Worm (Caenorhabditis elegans) whole organism, L3 larva: ENCODE results near the gene W06G6.2.

Source experiments
- ZK546.5 ChIP-seq: sonication (generic microtip); optimal IDR thresholded peaks from 2 replicates; lab custom pipeline; 2017; ENCODE audit warnings: missing biosample characterization, missing genetic modification characterization
- ceh-16 ChIP-seq: sonication (generic microtip); optimal IDR thresholded peaks from 2 replicates; lab custom pipeline; 2017; ENCODE audit warnings: missing biosample characterization, missing genetic modification characterization
- ceh-28 ChIP-seq: fragments of 150-350 bp; optimal IDR thresholded peaks from 2 replicates; lab custom pipeline; 2014; ENCODE audit warnings: missing biosample characterization, missing genetic modification reagents, missing genetic modification characterization
- ceh-82 ChIP-seq: fragments of 150-350 bp; optimal IDR thresholded peaks from 2 replicates; lab custom pipeline; 2014; ENCODE audit warnings: missing biosample characterization, missing genetic modification characterization
- ceh-9 ChIP-seq: sonication (generic microtip); optimal IDR thresholded peaks from 2 replicates; lab custom pipeline; 2018; ENCODE audit warnings: missing biosample characterization, missing genetic modification characterization
- daf-12 ChIP-seq: fragments of 150-350 bp; optimal IDR thresholded peaks from 2 replicates; lab custom pipeline; 2014; ENCODE audit warnings: missing biosample characterization, missing genetic modification reagents, missing genetic modification characterization
- elt-1 ChIP-seq: fragments of 150-350 bp; optimal IDR thresholded peaks from 2 replicates; lab custom pipeline; 2014; ENCODE audit warnings: missing biosample characterization, missing genetic modification characterization
- elt-2 ChIP-seq: sonication (generic microtip); optimal IDR thresholded peaks from 2 replicates; lab custom pipeline; 2016; ENCODE audit warnings: missing genetic modification reagents, mild to moderate bottlenecking, missing genetic modification characterization, missing compliant biosample characterization
- elt-3 ChIP-seq, 3 experiments: fragments of 150-350 bp in 1 of 3; sonication (generic microtip) in 2 of 3; optimal IDR thresholded peaks; 2 replicates in 2 of 3; 4 replicates in 1 of 3; lab custom pipeline; 2014 to 2017; ENCODE audit warnings: missing biosample characterization in 3 of 3, missing genetic modification characterization in 3 of 3
- eor-1 ChIP-seq, 2 experiments: fragments of 150-350 bp; optimal IDR thresholded peaks; 2 replicates each; lab custom pipeline; 2014 to 2018; ENCODE audit warnings: missing biosample characterization in 2 of 2, missing genetic modification characterization in 2 of 2
- fkh-10 ChIP-seq: sonication (generic microtip); optimal IDR thresholded peaks from 2 replicates; lab custom pipeline; 2017; ENCODE audit warnings: missing biosample characterization, missing genetic modification reagents, missing genetic modification characterization
- fkh-2 ChIP-seq: fragments of 150-350 bp; optimal IDR thresholded peaks from 2 replicates; lab custom pipeline; 2014; ENCODE audit warnings: missing biosample characterization, missing genetic modification reagents, missing genetic modification characterization
- fos-1 ChIP-seq: fragments of 150-350 bp; optimal IDR thresholded peaks from 2 replicates; lab custom pipeline; 2014; ENCODE audit warnings: missing biosample characterization, missing genetic modification characterization
- jun-1 ChIP-seq: fragments of 150-350 bp; optimal IDR thresholded peaks from 2 replicates; lab custom pipeline; 2014; ENCODE audit warnings: missing biosample characterization, missing genetic modification reagents, missing genetic modification characterization
- lin-39 ChIP-seq: fragments of 150-350 bp; optimal IDR thresholded peaks from 2 replicates; lab custom pipeline; 2018; ENCODE audit warnings: missing biosample characterization, missing genetic modification reagents, missing genetic modification characterization
- lsy-12 ChIP-seq: sonication (generic microtip); optimal IDR thresholded peaks from 2 replicates; lab custom pipeline; 2016; ENCODE audit warnings: mild to moderate bottlenecking, missing genetic modification characterization, missing compliant biosample characterization
- mml-1 ChIP-seq: fragments of 150-350 bp; sonication (generic microtip); optimal IDR thresholded peaks from 3 replicates; lab custom pipeline; 2014; ENCODE audit warnings: missing biosample characterization, missing genetic modification characterization
- nfya-1 ChIP-seq: sonication (generic microtip); optimal IDR thresholded peaks from 2 replicates; lab custom pipeline; 2017; ENCODE audit warnings: missing genetic modification characterization, mild to moderate bottlenecking, missing compliant biosample characterization, antibody characterized with exemption, moderate library complexity; ENCODE audit not compliant: insufficient read depth
- nhr-11 ChIP-seq: fragments of 150-350 bp; optimal IDR thresholded peaks from 2 replicates; lab custom pipeline; 2014; ENCODE audit warnings: missing biosample characterization, missing genetic modification characterization
- nhr-12 ChIP-seq: fragments of 150-350 bp; optimal IDR thresholded peaks from 2 replicates; lab custom pipeline; 2014; ENCODE audit warnings: missing biosample characterization, missing genetic modification characterization
- nhr-25 ChIP-seq: sonication (generic microtip); optimal IDR thresholded peaks from 2 replicates; lab custom pipeline; 2017; ENCODE audit warnings: missing biosample characterization, missing genetic modification characterization
- nhr-77 ChIP-seq: fragments of 150-350 bp; optimal IDR thresholded peaks from 2 replicates; lab custom pipeline; 2014; ENCODE audit warnings: missing biosample characterization, missing genetic modification characterization
- pha-4 ChIP-seq: fragments of 150-350 bp; optimal IDR thresholded peaks from 2 replicates; lab custom pipeline; 2014; ENCODE audit warnings: missing biosample characterization, missing genetic modification reagents, missing genetic modification characterization
- pqm-1 ChIP-seq: fragments of 150-350 bp; optimal IDR thresholded peaks from 2 replicates; lab custom pipeline; 2017; ENCODE audit warnings: missing biosample characterization, missing genetic modification characterization, inconsistent platforms
- sea-2 ChIP-seq: fragments of 150-350 bp; sonication (generic microtip); optimal IDR thresholded peaks from 4 replicates; lab custom pipeline; 2014; ENCODE audit warnings: missing biosample characterization, missing genetic modification reagents, missing genetic modification characterization
- snpc-4 ChIP-seq: fragments of 150-350 bp; optimal IDR thresholded peaks from 2 replicates; lab custom pipeline; 2014; ENCODE audit warnings: missing biosample characterization, missing genetic modification characterization
- tbx-2 ChIP-seq: sonication (generic microtip); optimal IDR thresholded peaks from 2 replicates; lab custom pipeline; 2016; ENCODE audit warnings: mild to moderate bottlenecking, missing genetic modification characterization, missing compliant biosample characterization
- unc-39 ChIP-seq: sonication (generic microtip); optimal IDR thresholded peaks from 4 replicates; lab custom pipeline; 2017; ENCODE audit warnings: missing biosample characterization, missing genetic modification characterization
- unc-62 ChIP-seq: fragments of 150-350 bp; sonication (generic microtip); optimal IDR thresholded peaks from 4 replicates; lab custom pipeline; 2014; ENCODE audit warnings: missing biosample characterization, missing genetic modification reagents, missing genetic modification characterization
- zag-1 ChIP-seq: fragments of 150-350 bp; optimal IDR thresholded peaks from 2 replicates; lab custom pipeline; 2014; ENCODE audit warnings: missing biosample characterization, missing genetic modification characterization
- ztf-11 ChIP-seq: fragments of 150-350 bp; optimal IDR thresholded peaks from 2 replicates; lab custom pipeline; 2014; ENCODE audit warnings: missing biosample characterization, missing genetic modification characterization
- ztf-4 ChIP-seq: fragments of 150-350 bp; optimal IDR thresholded peaks from 2 replicates; lab custom pipeline; 2014; ENCODE audit warnings: missing biosample characterization, missing genetic modification characterization

Gene W06G6.2

DNA sequence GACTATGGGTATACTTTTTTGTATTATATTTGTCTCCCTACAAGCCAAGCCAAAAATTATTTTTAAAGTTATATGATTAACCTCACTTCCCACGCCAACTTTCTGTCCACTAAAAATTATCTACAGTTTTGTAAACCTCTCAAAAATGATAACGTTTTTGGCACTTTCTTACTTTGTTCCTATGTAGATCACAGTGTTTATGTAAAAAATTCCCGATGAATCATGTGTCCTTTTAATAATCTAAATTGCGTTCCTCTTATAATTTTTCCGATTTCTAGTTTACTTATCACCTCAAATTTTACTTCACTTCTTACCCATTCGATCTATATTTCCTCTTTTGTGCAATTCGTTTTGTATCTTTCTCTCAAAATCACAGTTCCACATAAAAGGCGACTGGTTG, 24.8 kb upstream of the W06G6.2 start:
- TF ChIP-seq ceh-16 (tag; lab: Kevin White, UChicago): no peak
- no peak for TF ChIP-seq fkh-10 (GFP tag; lab: Kevin White, UChicago)
- peak; percentile 56 for TF ChIP-seq pqm-1
- no peak for TF ChIP-seq ceh-9 (tag; lab: Kevin White, UChicago)
- TF ChIP-seq elt-2 (tag; lab: Kevin White, UChicago): peak; percentile 42
- TF ChIP-seq elt-1: no peak

ce11 chrV:16605463-16605862, 23.6 kb upstream of the W06G6.2 start:
- TF ChIP-seq snpc-4 (tag; lab: Kevin White, UChicago) (no peak), elt-2 (tag; lab: Kevin White, UChicago) (peak; percentile 50), pha-4 (tag; lab: Kevin White, UChicago) (no peak), pqm-1 (peak; percentile 0), ceh-82 (tag; lab: Kevin White, UChicago) (no peak), nhr-25 (no peak)

DNA sequence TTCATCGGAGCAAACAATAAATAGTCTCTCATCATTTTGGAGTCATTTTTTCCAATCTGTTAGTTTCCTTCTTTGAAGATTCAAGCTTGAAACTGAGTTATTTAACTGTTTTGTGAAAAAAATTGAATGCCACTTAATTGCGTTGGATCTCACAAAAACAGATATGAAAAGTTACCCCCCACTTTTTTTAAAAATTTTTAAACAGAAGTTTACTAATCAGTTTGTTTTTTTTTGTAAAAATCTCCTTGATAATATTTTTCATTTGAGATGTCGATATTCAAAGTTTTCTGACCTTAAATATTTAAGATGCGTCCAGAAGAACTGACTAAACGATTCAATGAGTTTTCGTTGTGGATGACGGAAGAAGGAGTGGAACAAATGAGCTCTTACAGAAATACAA, 22.8 kb upstream of the W06G6.2 start, which contains the start of gene Y32B12C.1:
Gene Y32B12C.1, plus strand, starts transcription at position 301 of the 400 bp plus-strand sequence.
- TF ChIP-seq lin-39 (tag; lab: Kevin White, UChicago) (no peak), elt-3 (tag; optimal IDR thresholded peaks at IDR 0.05; lab: Kevin White, UChicago) (no peak), nfya-1 (tag; lab: Kevin White, UChicago) (no peak), ZK546.5 (tag; lab: Kevin White, UChicago) (no peak)

DNA sequence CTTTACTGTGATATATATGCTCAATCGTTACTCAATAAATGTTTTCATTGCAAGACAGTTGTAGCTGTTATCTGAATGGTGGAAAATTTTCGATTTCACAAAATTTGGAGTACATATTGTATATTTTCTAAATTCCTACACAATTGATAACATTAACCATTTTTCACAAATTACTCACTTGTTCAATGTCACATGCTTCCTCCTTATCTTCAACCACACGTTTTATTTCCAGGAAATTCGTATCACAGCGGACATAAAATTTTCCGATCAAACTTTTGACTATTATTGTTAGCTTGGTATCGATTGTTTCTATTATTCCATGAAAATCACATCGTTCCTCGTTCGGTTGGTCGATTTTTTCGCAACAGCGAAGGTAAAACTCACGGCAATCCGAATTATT, 20.6 kb upstream of the W06G6.2 start:
- TF ChIP-seq eor-1 (tag; optimal IDR thresholded peaks at IDR 0.05; lab: Kevin White, UChicago) (no peak), pha-4 (tag; lab: Kevin White, UChicago) (peak; percentile 56), jun-1 (tag; lab: Kevin White, UChicago) (peak; percentile 63), nhr-77 (tag; lab: Kevin White, UChicago) (no peak), ceh-9 (tag; lab: Kevin White, UChicago) (no peak), ceh-82 (tag; lab: Kevin White, UChicago) (no peak), unc-39 (no peak), snpc-4 (tag; lab: Kevin White, UChicago) (no peak), lsy-12 (tag; lab: Kevin White, UChicago) (no peak), pqm-1 (peak; percentile 81), mml-1 (tag; lab: Kevin White, UChicago) (no peak), ceh-16 (tag; lab: Kevin White, UChicago) (no peak), nhr-25 (no peak), elt-3 (tag; optimal IDR thresholded peaks at IDR 0.05; lab: Kevin White, UChicago) (no peak), elt-2 (tag; lab: Kevin White, UChicago) (peak; percentile 59)

ce11 chrV:16610094-16610493, 19.0 kb upstream of the W06G6.2 start:
- TF ChIP-seq fkh-2 (tag; lab: Kevin White, UChicago) (no peak), ztf-11 (no peak), elt-2 (tag; lab: Kevin White, UChicago) (peak; percentile 87), nhr-11 (tag; lab: Kevin White, UChicago) (no peak), ztf-4 (no peak), sea-2 (GFP tag; lab: Kevin White, UChicago) (no peak), tbx-2 (tag; lab: Kevin White, UChicago) (no peak), nhr-77 (tag; lab: Kevin White, UChicago) (no peak), pha-4 (tag; lab: Kevin White, UChicago) (peak; percentile 48), pqm-1 (peak; percentile 78), mml-1 (tag; lab: Kevin White, UChicago) (no peak), ceh-16 (tag; lab: Kevin White, UChicago) (no peak), daf-12 (tag; lab: Kevin White, UChicago) (no peak), jun-1 (tag; lab: Kevin White, UChicago) (peak; percentile 48), unc-62 (GFP tag; lab: Kevin White, UChicago) (no peak), zag-1 (tag; lab: Kevin White, UChicago) (no peak), nhr-12 (no peak)

- TF ChIP-seq elt-2 (tag; lab: Kevin White, UChicago): peak; percentile 76
- peak; percentile 33 for TF ChIP-seq pqm-1
- TF ChIP-seq nhr-25: no peak
- TF ChIP-seq ceh-28 (tag; lab: Kevin White, UChicago): no peak
- TF ChIP-seq fos-1 (tag; lab: Kevin White, UChicago): no peak
- TF ChIP-seq pha-4 (tag; lab: Kevin White, UChicago): peak; percentile 66
Measured at ce11 chrV:16610791-16611385, 18.2 kb upstream of the W06G6.2 start, which contains the start of gene srw-54. TSS of gene srw-54 (plus strand) at chrV:16611335.
